Fruit fly (Drosophila melanogaster) S2 (cell line): ENCODE data around the gene Hk.

Source experiments
- CG8478 ChIP-seq: fragments of >200 bp; optimal IDR thresholded peaks from 2 replicates; lab custom pipeline; 2018
- CTCF ChIP-seq, 2 experiments: fragments of >200 bp; optimal IDR thresholded peaks; 2 replicates each; lab custom pipeline; 2018

Hk gene

DNA sequence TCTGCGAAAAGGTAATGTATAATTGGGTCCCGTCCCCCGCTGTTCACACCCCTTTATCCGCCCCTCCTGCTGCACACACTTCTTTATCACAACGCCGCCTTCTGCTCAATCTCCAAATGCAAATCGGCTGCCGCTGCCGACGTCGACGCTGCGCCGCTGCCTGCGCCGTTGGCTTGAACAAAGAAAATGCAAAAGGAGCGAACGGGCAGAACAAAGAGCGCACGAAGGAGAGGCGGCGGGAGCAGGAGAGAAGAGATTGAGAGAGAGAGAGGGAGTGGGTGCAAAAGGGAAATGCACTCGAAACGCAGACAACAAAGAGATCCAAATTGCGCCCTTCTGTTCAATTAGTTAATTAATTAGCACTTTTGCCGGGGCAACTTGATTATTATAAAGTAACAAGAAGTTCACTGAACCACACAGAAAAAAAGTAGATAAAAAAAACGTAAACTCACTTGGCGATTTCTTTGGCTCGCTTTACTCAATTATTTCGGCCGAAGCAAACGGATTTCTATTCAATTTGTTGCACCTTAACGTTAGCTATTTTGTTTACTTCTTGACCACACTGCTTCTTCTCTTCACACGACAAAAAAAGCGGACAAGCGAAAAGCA lies 53.6 kb downstream of the Hk start:
- TF ChIP-seq CTCF (optimal IDR thresholded peaks at IDR 0.05; lab: Kevin White, UChicago), result no peak
- TF ChIP-seq CG8478 (lab: Kevin White, UChicago), result no peak

DNA sequence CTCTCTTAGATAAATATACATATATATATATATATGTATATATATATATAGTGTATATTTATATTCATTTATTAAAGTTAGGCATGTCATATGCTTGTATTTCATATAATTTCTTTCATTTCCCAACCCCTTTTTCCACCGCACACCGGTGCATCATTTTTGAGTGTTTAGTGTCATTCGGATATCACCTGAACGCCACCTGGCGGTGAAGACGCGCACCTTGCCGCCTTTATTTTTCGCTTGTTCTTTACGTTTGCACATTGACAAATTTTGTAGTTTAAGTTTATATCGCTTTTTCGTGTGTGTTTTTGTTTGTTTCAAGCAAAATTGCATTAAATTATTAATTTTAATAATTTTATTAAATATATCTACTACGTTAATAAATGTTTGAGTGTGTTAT lies 57.2 kb downstream of the Hk start:
- TF ChIP-seq CTCF (optimal IDR thresholded peaks at IDR 0.05; lab: Kevin White, UChicago) (peak; percentile 57 to 79), CG8478 (lab: Kevin White, UChicago) (no peak)

DNA sequence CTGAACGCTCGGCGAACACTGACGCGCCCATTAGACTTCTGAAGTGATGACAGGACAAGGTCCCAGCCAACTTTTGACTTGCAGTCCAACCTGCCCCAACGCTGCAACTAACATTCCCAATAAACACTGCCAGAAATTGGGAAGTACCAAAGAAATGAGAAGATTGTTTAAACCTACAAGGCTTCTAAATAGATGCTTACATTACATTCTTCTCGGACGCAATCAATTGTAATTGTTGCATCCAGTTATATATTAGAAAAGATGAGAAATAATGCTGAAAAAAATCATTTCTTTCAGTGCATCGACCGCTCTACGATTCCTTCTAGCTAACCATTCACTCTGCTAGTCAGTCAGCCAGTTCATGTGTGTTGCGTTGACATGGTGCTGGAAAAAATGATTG lies 60.7 kb downstream of the Hk start:
- no peak for TF ChIP-seq CTCF (optimal IDR thresholded peaks at IDR 0.05; lab: Kevin White, UChicago)
- no peak for TF ChIP-seq CG8478 (lab: Kevin White, UChicago)

DNA sequence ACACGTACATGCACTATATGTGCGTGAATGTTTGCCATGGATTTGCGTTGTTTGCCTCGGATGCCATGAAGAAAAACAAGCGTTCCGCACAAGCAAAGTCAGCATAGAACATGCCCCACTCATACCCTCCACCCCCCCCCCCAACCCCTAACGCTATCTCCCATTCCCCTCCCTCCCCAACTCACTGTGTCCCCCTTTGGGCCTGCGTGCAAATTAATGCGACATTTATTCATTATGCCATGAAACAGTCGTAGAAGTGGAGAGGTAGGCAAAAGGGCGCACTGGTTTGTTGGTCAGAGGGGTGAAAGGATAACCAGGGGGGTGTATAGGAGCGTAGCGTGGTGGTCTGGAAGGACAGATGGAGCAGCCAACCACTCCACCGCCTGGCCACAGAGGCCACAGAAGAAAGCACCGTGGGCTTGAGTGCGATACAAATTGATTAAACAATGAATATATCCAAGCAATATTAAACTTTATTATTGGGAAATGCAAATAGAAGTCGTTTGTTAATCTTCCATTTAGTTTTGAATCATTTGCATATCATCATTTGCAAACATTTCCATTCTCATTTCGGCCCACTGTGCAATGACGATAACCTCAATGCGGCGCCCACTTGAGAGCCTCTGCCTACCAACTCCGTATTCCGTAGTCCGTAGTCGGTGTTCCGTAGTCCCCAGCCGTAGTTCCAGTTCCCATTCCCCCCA lies 78.8 kb downstream of the Hk start:
- TF ChIP-seq CTCF (optimal IDR thresholded peaks at IDR 0.05; lab: Kevin White, UChicago), result no peak
- no peak for TF ChIP-seq CG8478 (lab: Kevin White, UChicago)
